Worm (Caenorhabditis elegans) whole organism, L3 larva: ENCODE data around the gene fre-1.

Experiments
- sea-2 ChIP-seq: fragments of 150-350 bp; sonication (generic microtip); optimal IDR thresholded peaks from 4 replicates; lab custom pipeline; 2014; ENCODE audit warnings: missing biosample characterization, missing genetic modification reagents, missing genetic modification characterization
- tbx-2 ChIP-seq: sonication (generic microtip); optimal IDR thresholded peaks from 2 replicates; lab custom pipeline; 2016; ENCODE audit warnings: mild to moderate bottlenecking, missing genetic modification characterization, missing compliant biosample characterization

- TF ChIP-seq sea-2 (no peak), tbx-2 (no peak)
Measured at ce11 chrV:20034912-20035311, 52.6 kb downstream of the fre-1 start.
